Worm (Caenorhabditis elegans) whole organism, L4 larva: ENCODE measurements around the gene F32D8.13.

Experiments used
- D1046.2 ChIP-seq: fragments of 200-800 bp; sonication (Bioruptor generic); IDR thresholded peaks from 2 replicates; pipeline ENCODE4 v1.3.6; 2022; ENCODE audit warnings: missing genetic modification characterization, missing compliant biosample characterization
- F10B5.3 ChIP-seq: sonication (generic microtip); optimal IDR thresholded peaks from 2 replicates; lab custom pipeline; 2016; ENCODE audit warnings: mild to moderate bottlenecking, missing genetic modification characterization, missing compliant biosample characterization
- F37D6.2 ChIP-seq: sonication (generic microtip); optimal IDR thresholded peaks from 2 replicates; lab custom pipeline; 2016; ENCODE audit warnings: mild to moderate bottlenecking, missing genetic modification characterization, missing compliant biosample characterization
- F44E2.7 ChIP-seq: fragments of 200-800 bp; sonication (Bioruptor generic); IDR thresholded peaks from 2 replicates; pipeline ENCODE4 v2.1.2; 2022; ENCODE audit warnings: missing genetic modification characterization, missing compliant biosample characterization
- F49E8.2 ChIP-seq: sonication (generic microtip); optimal IDR thresholded peaks from 2 replicates; lab custom pipeline; 2016; ENCODE audit warnings: missing compliant biosample characterization, mild to moderate bottlenecking, missing genetic modification characterization, borderline replicate concordance
- R02D3.7 ChIP-seq: fragments of 150-350 bp; sonication (generic microtip); optimal IDR thresholded peaks from 3 replicates; lab custom pipeline; 2014; ENCODE audit warnings: missing biosample characterization, missing genetic modification characterization
- T20F7.1 ChIP-seq: fragments of 200-800 bp; sonication (Bioruptor generic); optimal IDR thresholded peaks from 2 replicates; lab custom pipeline; 2018; ENCODE audit warnings: mild to moderate bottlenecking, missing genetic modification characterization, missing compliant biosample characterization
- T26A8.4 ChIP-seq: fragments of 200-800 bp; sonication (Bioruptor generic); IDR thresholded peaks from 2 replicates; pipeline ENCODE4 v1.3.6; 2022; ENCODE audit warnings: missing genetic modification characterization, missing compliant biosample characterization
- Y105C5A.15 ChIP-seq: fragments of 200-800 bp; sonication (Bioruptor generic); IDR thresholded peaks from 2 replicates; pipeline ENCODE4 v1.3.6; 2022; ENCODE audit warnings: missing genetic modification characterization, missing compliant biosample characterization
- Y48G9A.11 ChIP-seq: fragments of 200-800 bp; sonication (Bioruptor generic); IDR thresholded peaks from 2 replicates; pipeline ENCODE4 v1.3.6; 2022; ENCODE audit warnings: missing genetic modification reagents, missing genetic modification characterization, missing compliant biosample characterization
- Y5F2A.4 ChIP-seq: fragments of 200-800 bp; sonication (Bioruptor generic); optimal IDR thresholded peaks from 2 replicates; lab custom pipeline; 2018; ENCODE audit warnings: mild to moderate bottlenecking, missing genetic modification characterization, missing compliant biosample characterization
- Y75B8A.6 ChIP-seq: fragments of 200-800 bp; sonication (Bioruptor generic); IDR thresholded peaks from 2 replicates; pipeline ENCODE4 v1.3.6; 2022; ENCODE audit warnings: missing genetic modification reagents, missing genetic modification characterization, missing compliant biosample characterization
- ZK546.5 ChIP-seq, 2 experiments: sonication (generic microtip); optimal IDR thresholded peaks; 2 replicates each; lab custom pipeline; 2017; ENCODE audit warnings: missing biosample characterization in 2 of 2, missing genetic modification characterization in 2 of 2
- aly-2 ChIP-seq: sonication (generic microtip); optimal IDR thresholded peaks from 2 replicates; lab custom pipeline; 2018; ENCODE audit warnings: missing biosample characterization, missing genetic modification characterization
- ama-1 ChIP-seq: fragments of 150-350 bp; optimal IDR thresholded peaks from 2 replicates; lab custom pipeline; 2014; ENCODE audit warnings: inconsistent platforms, mixed read lengths
- attf-4 ChIP-seq: sonication (generic microtip); optimal IDR thresholded peaks from 3 replicates; lab custom pipeline; 2017; ENCODE audit warnings: missing biosample characterization, missing genetic modification characterization
- ceh-20 ChIP-seq: fragments of 200-800 bp; sonication (Bioruptor generic); IDR thresholded peaks from 2 replicates; pipeline ENCODE4 v1.3.6; 2022; ENCODE audit warnings: missing genetic modification reagents, missing genetic modification characterization, missing compliant biosample characterization
- ceh-32 ChIP-seq: sonication (generic microtip); optimal IDR thresholded peaks from 2 replicates; lab custom pipeline; 2016; ENCODE audit warnings: mild to moderate bottlenecking, missing genetic modification characterization, missing compliant biosample characterization; ENCODE audit not compliant: poor library complexity
- ctbp-1 ChIP-seq: fragments of 200-800 bp; sonication (Bioruptor generic); IDR thresholded peaks from 2 replicates; pipeline ENCODE4 v1.3.6; 2022; ENCODE audit warnings: missing genetic modification reagents, missing genetic modification characterization, missing compliant biosample characterization
- daf-12 ChIP-seq: fragments of 150-350 bp; optimal IDR thresholded peaks from 2 replicates; lab custom pipeline; 2014; ENCODE audit warnings: missing biosample characterization, missing genetic modification reagents, missing genetic modification characterization
- dmd-8 ChIP-seq: fragments of 200-800 bp; sonication (Bioruptor generic); IDR thresholded peaks from 2 replicates; pipeline ENCODE4 v1.3.6; 2022; ENCODE audit warnings: missing genetic modification characterization, missing compliant biosample characterization
- dpl-1 ChIP-seq: fragments of 150-350 bp; optimal IDR thresholded peaks from 2 replicates; lab custom pipeline; 2014; ENCODE audit warnings: missing biosample characterization, missing genetic modification reagents, missing genetic modification characterization
- hmg-1.1 ChIP-seq: fragments of 200-800 bp; sonication (Bioruptor generic); IDR thresholded peaks from 2 replicates; pipeline ENCODE4 v1.3.6; 2022; ENCODE audit warnings: missing genetic modification reagents, missing genetic modification characterization, missing compliant biosample characterization
- jun-1 ChIP-seq: fragments of 150-350 bp; optimal IDR thresholded peaks from 2 replicates; lab custom pipeline; 2014; ENCODE audit warnings: missing biosample characterization, missing genetic modification reagents, missing genetic modification characterization
- lin-13 ChIP-seq: fragments of 150-350 bp; optimal IDR thresholded peaks from 2 replicates; lab custom pipeline; 2014; ENCODE audit warnings: missing biosample characterization, missing genetic modification reagents, missing genetic modification characterization
- lin-29 ChIP-seq: fragments of 200-800 bp; sonication (Bioruptor generic); IDR thresholded peaks from 2 replicates; pipeline ENCODE4 v1.3.6; 2022; ENCODE audit warnings: missing genetic modification reagents, missing genetic modification characterization, missing compliant biosample characterization
- lin-39 ChIP-seq: fragments of 150-350 bp; optimal IDR thresholded peaks from 2 replicates; lab custom pipeline; 2014; ENCODE audit warnings: missing biosample characterization, missing genetic modification reagents, missing genetic modification characterization
- lsy-2 ChIP-seq, 2 experiments: fragments of 150-350 bp in 1 of 2; sonication (generic microtip) in 1 of 2; optimal IDR thresholded peaks; 2 replicates each; lab custom pipeline; 2014 to 2017; ENCODE audit warnings: missing biosample characterization in 2 of 2, missing genetic modification characterization in 2 of 2
- madf-9 ChIP-seq: fragments of 200-800 bp; sonication (Bioruptor generic); conservative IDR thresholded peaks from 2 replicates; pipeline ENCODE4 v1.3.6; 2022; ENCODE audit warnings: missing genetic modification reagents, missing genetic modification characterization, missing compliant biosample characterization
- nhr-11 ChIP-seq: fragments of 150-350 bp; optimal IDR thresholded peaks from 2 replicates; lab custom pipeline; 2014; ENCODE audit warnings: missing biosample characterization, missing genetic modification characterization
- nhr-111 ChIP-seq: fragments of 200-800 bp; sonication (Bioruptor generic); optimal IDR thresholded peaks from 2 replicates; lab custom pipeline; 2018; ENCODE audit warnings: mild to moderate bottlenecking, missing genetic modification characterization, missing compliant biosample characterization
- nhr-237 ChIP-seq: sonication (generic microtip); optimal IDR thresholded peaks from 2 replicates; lab custom pipeline; 2017; ENCODE audit warnings: missing biosample characterization, missing genetic modification characterization
- nhr-25 ChIP-seq: sonication (generic microtip); optimal IDR thresholded peaks from 2 replicates; lab custom pipeline; 2017; ENCODE audit warnings: missing genetic modification characterization, mild to moderate bottlenecking, missing compliant biosample characterization, antibody characterized with exemption, moderate library complexity, borderline replicate concordance; ENCODE audit not compliant: insufficient read depth
- nhr-28 ChIP-seq: fragments of 150-350 bp; optimal IDR thresholded peaks from 2 replicates; lab custom pipeline; 2014; ENCODE audit warnings: missing biosample characterization, missing genetic modification characterization
- nhr-41 ChIP-seq: fragments of 200-800 bp; sonication (Bioruptor generic); IDR thresholded peaks from 2 replicates; pipeline ENCODE4 v1.3.6; 2022; ENCODE audit warnings: missing genetic modification reagents, missing genetic modification characterization, missing compliant biosample characterization
- nhr-42 ChIP-seq: fragments of 200-800 bp; sonication (Bioruptor generic); IDR thresholded peaks from 2 replicates; pipeline ENCODE4 v1.3.6; 2022; ENCODE audit warnings: missing genetic modification characterization, missing compliant biosample characterization
- nhr-48 ChIP-seq: sonication (generic microtip); optimal IDR thresholded peaks from 2 replicates; lab custom pipeline; 2016; ENCODE audit warnings: mild to moderate bottlenecking, missing genetic modification characterization, missing compliant biosample characterization
- nhr-6 ChIP-seq: fragments of 150-350 bp; optimal IDR thresholded peaks from 2 replicates; lab custom pipeline; 2014; ENCODE audit warnings: missing biosample characterization, missing genetic modification characterization
- nhr-76 ChIP-seq: fragments of 150-350 bp; optimal IDR thresholded peaks from 2 replicates; lab custom pipeline; 2014; ENCODE audit warnings: missing biosample characterization, missing genetic modification characterization
- pqm-1 ChIP-seq: sonication (generic microtip); optimal IDR thresholded peaks from 2 replicates; lab custom pipeline; 2017; ENCODE audit warnings: missing biosample characterization, missing genetic modification characterization
- rbr-2 ChIP-seq: sonication (generic microtip); optimal IDR thresholded peaks from 2 replicates; lab custom pipeline; 2016; ENCODE audit warnings: missing genotype, missing genetic modification characterization, missing compliant biosample characterization
- saeg-2 ChIP-seq: fragments of 200-800 bp; sonication (Bioruptor generic); IDR thresholded peaks from 2 replicates; pipeline ENCODE4 v1.3.6; 2022; ENCODE audit warnings: missing genetic modification reagents, missing genetic modification characterization, missing compliant biosample characterization
- sdz-12 ChIP-seq: fragments of 200-800 bp; sonication (Bioruptor generic); optimal IDR thresholded peaks from 2 replicates; lab custom pipeline; 2018; ENCODE audit warnings: mild to moderate bottlenecking, missing genetic modification characterization, missing compliant biosample characterization
- set-16 ChIP-seq: fragments of 200-800 bp; sonication (Bioruptor generic); IDR thresholded peaks from 2 replicates; pipeline ENCODE4 v1.3.6; 2022; ENCODE audit warnings: missing genetic modification reagents, missing genetic modification characterization, missing compliant biosample characterization
- skn-1 ChIP-seq: fragments of 150-350 bp; optimal IDR thresholded peaks from 2 replicates; lab custom pipeline; 2014; ENCODE audit warnings: missing biosample characterization, missing genetic modification characterization
- spr-1 ChIP-seq: sonication (generic microtip); optimal IDR thresholded peaks from 2 replicates; lab custom pipeline; 2016; ENCODE audit warnings: mild to moderate bottlenecking, missing genetic modification characterization, missing compliant biosample characterization
- unc-39 ChIP-seq: sonication (generic microtip); optimal IDR thresholded peaks from 2 replicates; lab custom pipeline; 2017; ENCODE audit warnings: missing biosample characterization, missing genetic modification characterization
- unc-62 ChIP-seq, 3 experiments: fragments of 150-350 bp in 1 of 3; sonication (generic microtip); optimal IDR thresholded peaks in 2 of 3; peaks in 1 of 3; 1 replicate in 1 of 3; 2 replicates in 2 of 3; lab custom pipeline; 2014 to 2017; ENCODE audit warnings: missing biosample characterization in 3 of 3, missing genetic modification characterization in 3 of 3, missing genetic modification reagents in 3 of 3, missing genotype in 1 of 3
- zag-1 ChIP-seq: fragments of 150-350 bp; optimal IDR thresholded peaks from 2 replicates; lab custom pipeline; 2014; ENCODE audit warnings: missing biosample characterization, missing genetic modification characterization
- zip-11 ChIP-seq: fragments of 200-800 bp; sonication (Bioruptor generic); IDR thresholded peaks from 2 replicates; pipeline ENCODE4 v1.3.6; 2022; ENCODE audit warnings: missing genetic modification characterization, missing compliant biosample characterization
- zip-2 ChIP-seq: fragments of 150-350 bp; optimal IDR thresholded peaks from 2 replicates; lab custom pipeline; 2014; ENCODE audit warnings: missing biosample characterization, missing genetic modification characterization
- ztf-11 ChIP-seq: fragments of 150-350 bp; optimal IDR thresholded peaks from 2 replicates; lab custom pipeline; 2014; ENCODE audit warnings: missing biosample characterization, missing genetic modification characterization
- ztf-7 ChIP-seq: fragments of 150-350 bp; optimal IDR thresholded peaks from 2 replicates; lab custom pipeline; 2014; ENCODE audit warnings: missing biosample characterization, missing genetic modification characterization

The F32D8.13 gene

ce11 chrV:10871457-10871861, 24.9 kb downstream of the F32D8.13 start (continued):
- TF ChIP-seq nhr-111 (GFP tag; lab: Kevin White, UChicago): no peak
- TF ChIP-seq pqm-1: no peak
- no peak for TF ChIP-seq zip-11 (GFP tag; lab: Robert Waterston, UW)
- TF ChIP-seq Y5F2A.4 (GFP tag; lab: Kevin White, UChicago): no peak
- TF ChIP-seq zag-1: no peak
- peak; percentile 91 for TF ChIP-seq ctbp-1 (GFP tag; lab: Robert Waterston, UW)
- no peak for TF ChIP-seq F44E2.7 (GFP tag; lab: Robert Waterston, UW)
- TF ChIP-seq R02D3.7: no peak
- TF ChIP-seq lin-39: no peak
- no peak for TF ChIP-seq nhr-237 (tag; lab: Kevin White, UChicago)
- TF ChIP-seq Y105C5A.15 (GFP tag; lab: Robert Waterston, UW): no peak
- TF ChIP-seq zip-2 (tag; lab: Kevin White, UChicago): no peak
- peak in 1 of 2 experiments; percentile 95 for TF ChIP-seq unc-62 (GFP tag; optimal IDR thresholded peaks at IDR 0.05 in 1 of 2; lab: Kevin White, UChicago)
- no peak for TF ChIP-seq unc-62 (tag; optimal IDR thresholded peaks at IDR 0.05; lab: Kevin White, UChicago)
- no peak for TF ChIP-seq unc-39 (tag; lab: Kevin White, UChicago)
- TF ChIP-seq sdz-12: no peak
- peak; percentile 12 for TF ChIP-seq ceh-32 (tag; lab: Kevin White, UChicago)
- no peak for TF ChIP-seq ztf-7
- peak; percentile 87 for TF ChIP-seq hmg-1.1 (GFP tag; lab: Robert Waterston, UW)
- peak; percentile 88 for TF ChIP-seq nhr-11 (tag; lab: Kevin White, UChicago)
- TF ChIP-seq nhr-41 (GFP tag; lab: Robert Waterston, UW): no peak
- peak; percentile 41 for TF ChIP-seq dpl-1 (GFP tag; lab: Kevin White, UChicago)
- TF ChIP-seq D1046.2 (GFP tag; lab: Robert Waterston, UW): no peak
- no peak for TF ChIP-seq jun-1 (tag; lab: Kevin White, UChicago)
- no peak for TF ChIP-seq attf-4
- TF ChIP-seq F49E8.2: no peak
- no peak for TF ChIP-seq daf-12 (tag; lab: Kevin White, UChicago)
- TF ChIP-seq F37D6.2 (tag; lab: Kevin White, UChicago): peak; percentile 54
- no peak for TF ChIP-seq T20F7.1 (GFP tag; lab: Kevin White, UChicago)
- peak; percentile 90 for TF ChIP-seq nhr-28 (tag; lab: Kevin White, UChicago)
- TF ChIP-seq dmd-8: no peak
- peak; percentile 60; the same call in 1 of the 2 replicates for TF ChIP-seq set-16
- no peak for TF ChIP-seq Y75B8A.6 (GFP tag; lab: Robert Waterston, UW)
- peak; percentile 75 for TF ChIP-seq rbr-2 (tag; lab: Kevin White, UChicago)
- TF ChIP-seq ama-1 (lab: Kevin White, UChicago): no peak
- TF ChIP-seq F10B5.3 (tag; lab: Kevin White, UChicago): no peak
- TF ChIP-seq lin-13 (GFP tag; lab: Kevin White, UChicago): peak; percentile 46
- TF ChIP-seq lsy-2 (tag; optimal IDR thresholded peaks at IDR 0.05; lab: Kevin White, UChicago): peak; percentile 76 to 79
- no peak for TF ChIP-seq nhr-76 (tag; lab: Kevin White, UChicago)
- no peak for TF ChIP-seq spr-1 (tag; lab: Kevin White, UChicago)
- TF ChIP-seq nhr-48 (tag; lab: Kevin White, UChicago): peak; percentile 28
- TF ChIP-seq madf-9 (GFP tag; lab: Robert Waterston, UW): no peak
- TF ChIP-seq nhr-42 (GFP tag; lab: Robert Waterston, UW): no peak
- TF ChIP-seq lin-29 (GFP tag; lab: Robert Waterston, UW): no peak
- TF ChIP-seq ZK546.5 (tag; optimal IDR thresholded peaks at IDR 0.05; lab: Kevin White, UChicago): no peak
- no peak for TF ChIP-seq T26A8.4 (GFP tag; lab: Robert Waterston, UW)
- TF ChIP-seq saeg-2 (GFP tag; lab: Robert Waterston, UW): no peak
- peak; percentile 52; the same call in 1 of the 2 replicates for TF ChIP-seq ceh-20 (GFP tag; lab: Robert Waterston, UW)
- no peak for TF ChIP-seq aly-2 (tag; lab: Kevin White, UChicago)
- TF ChIP-seq skn-1 (tag; lab: Kevin White, UChicago): no peak
- peak; percentile 78 for TF ChIP-seq nhr-6 (tag; lab: Kevin White, UChicago)
- TF ChIP-seq ztf-11 (tag; lab: Kevin White, UChicago): no peak
- no peak for TF ChIP-seq nhr-25 (tag; lab: Kevin White, UChicago)
- TF ChIP-seq Y48G9A.11: no peak
